Worm (Caenorhabditis elegans) whole organism, young adult: ENCODE results near the gene dpy-11.

Experiments used
- akir-1 ChIP-seq: fragments of 200-800 bp; sonication (Bioruptor generic); optimal IDR thresholded peaks from 2 replicates; lab custom pipeline; 2018; ENCODE audit warnings: mild to moderate bottlenecking, missing genetic modification characterization, moderate library complexity, missing compliant biosample characterization
- ceh-79 ChIP-seq: sonication (generic microtip); optimal IDR thresholded peaks from 2 replicates; lab custom pipeline; 2017; ENCODE audit warnings: mild to moderate bottlenecking, missing genetic modification characterization, missing compliant biosample characterization
- him-1 ChIP-seq: sonication (generic microtip); optimal IDR thresholded peaks from 2 replicates; lab custom pipeline; 2016; ENCODE audit warnings: missing genotype, missing genetic modification reagents, missing genetic modification characterization, missing compliant biosample characterization
- sea-2 ChIP-seq: fragments of 200-800 bp; sonication (Bioruptor generic); IDR thresholded peaks from 2 replicates; pipeline ENCODE4 v1.3.6; 2022; ENCODE audit warnings: missing genetic modification characterization, missing compliant biosample characterization

ce11 chrV:6517305-6518224, 2.5 kb upstream of the dpy-11 start:
- TF ChIP-seq sea-2 (GFP tag; lab: Robert Waterston, UW) (no peak), him-1 (tag; lab: Kevin White, UChicago) (peak; percentile 36), akir-1 (no peak), ceh-79 (tag; lab: Kevin White, UChicago) (no peak)
